Worm (Caenorhabditis elegans) whole organism, young adult: ENCODE measurements around the gene clh-1.

Source experiments
- B0035.1 ChIP-seq: sonication (generic microtip); optimal IDR thresholded peaks from 2 replicates; lab custom pipeline; 2016; ENCODE audit warnings: missing genetic modification characterization, mild to moderate bottlenecking, missing compliant biosample characterization, missing genotype, missing genetic modification reagents
- B0261.1 ChIP-seq: sonication (generic microtip); optimal IDR thresholded peaks from 2 replicates; lab custom pipeline; 2016; ENCODE audit warnings: mild to moderate bottlenecking, missing genetic modification characterization, moderate library complexity, missing compliant biosample characterization
- B0336.3 ChIP-seq: fragments of 200-800 bp; sonication (Bioruptor generic); IDR thresholded peaks from 2 replicates; pipeline ENCODE4 v1.3.6; 2022; ENCODE audit warnings: missing genetic modification characterization, missing compliant biosample characterization
- C17E4.6 ChIP-seq: fragments of 200-800 bp; sonication (Bioruptor generic); IDR thresholded peaks from 2 replicates; pipeline ENCODE4 v1.3.6; 2022; ENCODE audit warnings: missing genetic modification reagents, missing genetic modification characterization, missing compliant biosample characterization
- F37B4.10 ChIP-seq: fragments of 200-800 bp; sonication (Bioruptor generic); IDR thresholded peaks from 2 replicates; pipeline ENCODE4 v1.3.6; 2022; ENCODE audit warnings: missing genetic modification characterization, missing compliant biosample characterization
- F52B5.7 ChIP-seq: sonication (generic microtip); optimal IDR thresholded peaks from 2 replicates; lab custom pipeline; 2016; ENCODE audit warnings: mild to moderate bottlenecking, missing genetic modification characterization, missing compliant biosample characterization
- F55B11.4 ChIP-seq: sonication (generic microtip); optimal IDR thresholded peaks from 2 replicates; lab custom pipeline; 2016; ENCODE audit warnings: missing compliant biosample characterization, missing genetic modification characterization, borderline replicate concordance; ENCODE audit not compliant: insufficient read depth
- F57A8.1 ChIP-seq: fragments of 200-800 bp; sonication (Bioruptor generic); optimal IDR thresholded peaks from 2 replicates; lab custom pipeline; 2018; ENCODE audit warnings: mild to moderate bottlenecking, missing genetic modification characterization, moderate library complexity, missing compliant biosample characterization
- T26A5.8 ChIP-seq: sonication (generic microtip); optimal IDR thresholded peaks from 2 replicates; lab custom pipeline; 2016; ENCODE audit warnings: missing genetic modification characterization, missing compliant biosample characterization
- Y53F4B.3 ChIP-seq: fragments of 200-800 bp; sonication (Bioruptor generic); IDR thresholded peaks from 2 replicates; pipeline ENCODE4 v1.3.6; 2022; ENCODE audit warnings: missing genetic modification reagents, missing genetic modification characterization, missing compliant biosample characterization
- aptf-3 ChIP-seq: fragments of 200-800 bp; sonication (Bioruptor generic); IDR thresholded peaks from 2 replicates; pipeline ENCODE4 v1.3.6; 2022; ENCODE audit warnings: missing genetic modification characterization, missing compliant biosample characterization
- athp-1 ChIP-seq: sonication (generic microtip); optimal IDR thresholded peaks from 2 replicates; lab custom pipeline; 2017; ENCODE audit warnings: mild to moderate bottlenecking, missing genetic modification characterization, missing compliant biosample characterization
- attf-3 ChIP-seq: fragments of 200-800 bp; sonication (Bioruptor generic); conservative IDR thresholded peaks from 2 replicates; pipeline ENCODE4 v1.3.6; 2022; ENCODE audit warnings: missing genetic modification reagents, missing genetic modification characterization, missing compliant biosample characterization
- attf-6 ChIP-seq: fragments of 200-800 bp; sonication (Bioruptor generic); IDR thresholded peaks from 2 replicates; pipeline ENCODE4 v1.3.6; 2022; ENCODE audit warnings: missing genetic modification reagents, missing genetic modification characterization, missing compliant biosample characterization
- bed-1 ChIP-seq: fragments of 200-800 bp; sonication (Bioruptor generic); IDR thresholded peaks from 2 replicates; pipeline ENCODE4 v1.3.6; 2022; ENCODE audit warnings: missing genetic modification reagents, missing genetic modification characterization, missing compliant biosample characterization
- ceh-79 ChIP-seq: sonication (generic microtip); optimal IDR thresholded peaks from 2 replicates; lab custom pipeline; 2017; ENCODE audit warnings: mild to moderate bottlenecking, missing genetic modification characterization, missing compliant biosample characterization
- ceh-91 ChIP-seq: fragments of 200-800 bp; sonication (Bioruptor generic); IDR thresholded peaks from 2 replicates; pipeline ENCODE4 v1.3.6; 2022; ENCODE audit warnings: missing genetic modification reagents, missing genetic modification characterization, missing compliant biosample characterization
- dpff-1 ChIP-seq: sonication (generic microtip); optimal IDR thresholded peaks from 2 replicates; lab custom pipeline; 2017; ENCODE audit warnings: mild to moderate bottlenecking, missing genetic modification characterization, missing compliant biosample characterization
- dpl-1 ChIP-seq: fragments of 150-350 bp; optimal IDR thresholded peaks from 2 replicates; lab custom pipeline; 2014; ENCODE audit warnings: missing biosample characterization, missing genetic modification reagents, missing genetic modification characterization
- efl-1 ChIP-seq: fragments of 150-350 bp; optimal IDR thresholded peaks from 2 replicates; lab custom pipeline; 2014; ENCODE audit warnings: missing biosample characterization, missing genetic modification reagents, missing genetic modification characterization
- egrh-3 ChIP-seq: fragments of 200-800 bp; sonication (Bioruptor generic); IDR thresholded peaks from 2 replicates; pipeline ENCODE4 v1.3.6; 2022; ENCODE audit warnings: missing genetic modification reagents, missing genetic modification characterization, missing compliant biosample characterization
- ekl-4 ChIP-seq: fragments of 200-800 bp; sonication (Bioruptor generic); IDR thresholded peaks from 2 replicates; pipeline ENCODE4 v1.3.6; 2022; ENCODE audit warnings: missing genetic modification reagents, missing genetic modification characterization, missing compliant biosample characterization
- fkh-3 ChIP-seq: sonication (generic microtip); optimal IDR thresholded peaks from 2 replicates; lab custom pipeline; 2016; ENCODE audit warnings: mild to moderate bottlenecking, missing genetic modification characterization, missing compliant biosample characterization
- him-1 ChIP-seq: sonication (generic microtip); optimal IDR thresholded peaks from 2 replicates; lab custom pipeline; 2016; ENCODE audit warnings: missing genotype, missing genetic modification reagents, missing genetic modification characterization, missing compliant biosample characterization
- hlh-26 ChIP-seq: fragments of 200-800 bp; sonication (Bioruptor generic); conservative IDR thresholded peaks from 2 replicates; pipeline ENCODE4 v1.3.6; 2022; ENCODE audit warnings: missing genetic modification reagents, missing genetic modification characterization, missing compliant biosample characterization
- hmg-20 ChIP-seq: fragments of 200-800 bp; sonication (Bioruptor generic); IDR thresholded peaks from 2 replicates; pipeline ENCODE4 v1.3.6; 2022; ENCODE audit warnings: missing genetic modification reagents, missing genetic modification characterization, missing compliant biosample characterization
- let-607 ChIP-seq, 2 experiments: fragments of 200-800 bp in 1 of 2; sonication (Bioruptor generic) in 1 of 2; sonication (generic microtip) in 1 of 2; optimal IDR thresholded peaks; 2 replicates each; lab custom pipeline; 2016 to 2018; ENCODE audit warnings: mild to moderate bottlenecking in 2 of 2, missing compliant biosample characterization in 2 of 2, missing genetic modification characterization in 2 of 2, moderate library complexity in 2 of 2, missing genotype in 1 of 2
- lin-26 ChIP-seq: fragments of 200-800 bp; sonication (Bioruptor generic); IDR thresholded peaks from 2 replicates; pipeline ENCODE4 v1.3.6; 2022; ENCODE audit warnings: missing genetic modification reagents, missing genetic modification characterization, missing compliant biosample characterization
- lin-35 ChIP-seq, 3 experiments: fragments of 150-350 bp in 2 of 3; sonication (generic microtip) in 1 of 3; optimal IDR thresholded peaks; 2 replicates each; lab custom pipeline; 2014 to 2018; ENCODE audit warnings: missing biosample characterization in 3 of 3, missing genetic modification characterization in 3 of 3, missing genetic modification reagents in 3 of 3
- lin-40 ChIP-seq: sonication (generic microtip); optimal IDR thresholded peaks from 2 replicates; lab custom pipeline; 2016; ENCODE audit warnings: missing genetic modification characterization, mild to moderate bottlenecking, missing compliant biosample characterization, missing genotype, missing genetic modification reagents
- mcd-1 ChIP-seq: fragments of 200-800 bp; sonication (Bioruptor generic); IDR thresholded peaks from 2 replicates; pipeline ENCODE4 v1.3.6; 2022; ENCODE audit warnings: missing genetic modification reagents, missing genetic modification characterization, missing compliant biosample characterization
- mel-28 ChIP-seq: sonication (generic microtip); optimal IDR thresholded peaks from 2 replicates; lab custom pipeline; 2016; ENCODE audit warnings: borderline replicate concordance, mild to moderate bottlenecking, missing genetic modification characterization, missing compliant biosample characterization
- nfya-1 ChIP-seq: sonication (generic microtip); optimal IDR thresholded peaks from 2 replicates; lab custom pipeline; 2017; ENCODE audit warnings: antibody characterized with exemption, missing compliant biosample characterization, missing genetic modification characterization, borderline replicate concordance; ENCODE audit not compliant: insufficient read depth
- nfya-2 ChIP-seq: fragments of 200-800 bp; sonication (Bioruptor generic); IDR thresholded peaks from 2 replicates; pipeline ENCODE4 v1.3.6; 2022; ENCODE audit warnings: missing genetic modification reagents, missing genetic modification characterization, missing compliant biosample characterization
- pha-4 ChIP-seq: fragments of 150-350 bp; sonication (generic microtip); optimal IDR thresholded peaks from 2 replicates; lab custom pipeline; 2014; ENCODE audit warnings: missing biosample characterization, missing genetic modification reagents, missing genetic modification characterization
- rec-8 ChIP-seq, 2 experiments: sonication (generic microtip); optimal IDR thresholded peaks; 2 replicates each; lab custom pipeline; 2016; ENCODE audit warnings: mild to moderate bottlenecking in 2 of 2, missing genetic modification characterization in 2 of 2, missing genetic modification reagents in 2 of 2, missing genotype in 2 of 2, missing biosample characterization in 1 of 2, missing compliant biosample characterization in 1 of 2, moderate library complexity in 1 of 2
- snpc-3.4 ChIP-seq: sonication (generic microtip); optimal IDR thresholded peaks from 2 replicates; lab custom pipeline; 2017; ENCODE audit warnings: missing genetic modification characterization, mild to moderate bottlenecking, missing compliant biosample characterization, antibody characterized with exemption, moderate library complexity, missing genotype, missing genetic modification reagents
- zfh-2 ChIP-seq: fragments of 200-800 bp; sonication (Bioruptor generic); conservative IDR thresholded peaks from 2 replicates; pipeline ENCODE4 v1.3.6; 2022; ENCODE audit warnings: missing genetic modification reagents, missing genetic modification characterization, missing compliant biosample characterization
- ztf-18 ChIP-seq: sonication (generic microtip); optimal IDR thresholded peaks from 2 replicates; lab custom pipeline; 2016; ENCODE audit warnings: missing genotype, mild to moderate bottlenecking, missing genetic modification characterization, missing compliant biosample characterization
- ztf-22 ChIP-seq: fragments of 200-800 bp; sonication (Bioruptor generic); optimal IDR thresholded peaks from 2 replicates; lab custom pipeline; 2018; ENCODE audit warnings: mild to moderate bottlenecking, missing genetic modification characterization, moderate library complexity, missing compliant biosample characterization
- ztf-26 ChIP-seq: sonication (generic microtip); optimal IDR thresholded peaks from 2 replicates; lab custom pipeline; 2017; ENCODE audit warnings: missing genetic modification characterization, missing compliant biosample characterization
- ztf-28 ChIP-seq: fragments of 200-800 bp; sonication (Bioruptor generic); IDR thresholded peaks from 2 replicates; pipeline ENCODE4 v1.3.6; 2022; ENCODE audit warnings: missing genetic modification reagents, missing genetic modification characterization, missing compliant biosample characterization

Gene clh-1

DNA sequence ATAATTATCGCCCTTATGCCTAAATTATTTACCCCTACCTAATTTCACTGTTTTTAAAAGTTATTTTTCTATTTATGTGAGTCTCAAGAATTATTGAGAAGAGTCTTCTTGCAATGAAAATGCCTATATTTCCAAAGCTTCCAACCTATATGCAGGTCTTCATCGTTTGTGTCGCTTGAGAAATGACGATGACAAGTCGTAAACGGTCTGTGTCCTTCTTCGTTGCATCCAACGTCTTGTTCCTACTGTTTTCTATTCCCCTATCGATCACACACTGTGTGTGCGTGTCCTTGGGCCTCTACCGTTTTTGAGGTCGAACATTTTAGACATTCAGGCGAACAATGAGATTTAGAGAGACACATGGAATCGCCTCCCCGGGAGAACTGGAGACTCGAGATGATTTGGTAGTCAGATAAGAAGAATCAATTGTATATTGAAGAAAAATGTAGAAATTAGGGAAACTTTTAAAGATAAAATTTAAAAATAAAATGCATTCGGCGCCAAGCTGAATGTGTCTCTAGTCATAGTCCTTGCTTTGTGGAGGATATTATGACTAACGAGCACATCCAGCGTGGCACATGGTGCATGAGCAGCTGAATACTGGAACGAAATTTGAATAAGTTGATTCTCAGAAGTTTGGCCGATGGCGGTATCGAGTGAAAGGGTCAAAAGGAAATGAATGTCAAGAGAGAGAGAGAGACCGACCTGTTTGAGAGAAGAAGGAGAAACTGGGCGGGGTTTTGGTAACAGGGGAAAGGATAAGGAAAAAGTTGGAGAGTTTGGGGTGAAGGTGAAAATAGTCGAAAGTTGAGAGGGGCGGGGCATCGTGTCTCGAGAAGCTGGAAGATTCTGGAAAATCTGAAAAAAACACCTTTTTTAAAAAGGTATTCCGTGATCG lies 24.4 kb upstream of the clh-1 start (continued):
- peak; percentile 44 for TF ChIP-seq efl-1 (GFP tag; lab: Kevin White, UChicago)
- peak; percentile 86 for TF ChIP-seq athp-1

DNA sequence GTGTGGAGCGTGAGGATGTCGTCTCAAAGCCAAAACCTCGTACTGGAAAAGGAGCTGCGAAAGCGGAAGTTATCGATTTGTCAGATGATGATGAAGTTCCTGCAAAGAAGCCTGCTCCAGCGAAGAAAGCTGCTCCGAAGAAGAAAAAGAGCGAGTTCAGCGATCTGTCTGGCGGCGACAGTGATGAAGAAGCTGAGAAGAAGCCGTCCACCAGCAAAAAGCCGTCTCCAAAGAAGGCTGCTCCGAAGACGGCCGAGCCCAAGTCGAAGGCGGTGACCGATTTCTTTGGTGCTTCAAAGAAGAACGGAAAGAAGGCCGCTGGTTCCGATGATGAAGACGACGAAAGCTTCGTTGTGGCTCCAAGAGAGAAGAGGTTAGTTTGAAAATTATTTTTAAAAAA lies 23.5 kb upstream of the clh-1 start:
- TF ChIP-seq egrh-3, result peak; percentile 67
- TF ChIP-seq zfh-2 (GFP tag; lab: Robert Waterston, UW), result peak; percentile 80
- TF ChIP-seq Y53F4B.3 (GFP tag; lab: Robert Waterston, UW), result no peak

DNA sequence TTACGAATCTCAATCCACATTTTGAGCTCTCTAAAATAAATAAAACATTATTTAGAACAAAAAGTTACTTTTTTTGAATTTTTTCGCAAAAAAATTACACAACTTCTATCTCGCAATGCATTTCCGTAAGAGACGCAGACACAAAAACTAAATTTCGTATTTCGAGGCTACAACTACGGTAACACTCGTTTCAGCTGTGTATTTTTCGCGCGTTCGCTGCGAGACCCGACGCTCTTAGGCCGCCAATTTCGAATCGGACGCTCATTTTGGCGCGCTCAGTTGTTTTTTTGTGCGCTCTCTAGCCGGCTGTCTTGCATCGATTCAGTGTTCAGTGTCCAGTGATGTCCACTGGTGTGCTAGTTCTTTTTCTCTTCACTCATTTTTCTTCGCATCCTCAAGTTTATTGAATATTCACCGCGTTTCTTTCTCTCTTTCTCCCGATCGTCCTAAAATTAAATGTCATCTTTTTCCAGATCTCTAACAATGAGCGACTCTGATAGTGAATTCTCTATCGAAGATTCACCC lies 18.5 kb upstream of the clh-1 start, which contains the start of the genes npp-3 and top-2:
npp-3 (minus strand) TSS at position 115 of the 525 bp plus-strand sequence.
top-2 (plus strand) TSS at position 475 of the 525 bp plus-strand sequence.
- peak; percentile 13 to 67 for TF ChIP-seq let-607 (tag; optimal IDR thresholded peaks at IDR 0.05; lab: Kevin White, UChicago)
- no peak for TF ChIP-seq hlh-26
- no peak for TF ChIP-seq ceh-79 (tag; lab: Kevin White, UChicago)
- TF ChIP-seq ztf-18 (tag; lab: Kevin White, UChicago), result peak; percentile 77
- peak; percentile 97 for TF ChIP-seq C17E4.6
- no peak for TF ChIP-seq bed-1 (GFP tag; lab: Robert Waterston, UW)
- no peak for TF ChIP-seq F52B5.7 (tag; lab: Kevin White, UChicago)
- 0 out of 2 replicates have a peak, but pooled peaks have one; percentile 36 for TF ChIP-seq egrh-3
- TF ChIP-seq lin-35 (GFP tag; optimal IDR thresholded peaks at IDR 0.05; lab: Kevin White, UChicago), result peak; percentile 85 to 97 (median 86)
- TF ChIP-seq ztf-22 (GFP tag; lab: Kevin White, UChicago), result no peak
- TF ChIP-seq rec-8 (tag; optimal IDR thresholded peaks at IDR 0.05; lab: Kevin White, UChicago), result no peak
- TF ChIP-seq him-1, result peak; percentile 10
- peak; percentile 94 for TF ChIP-seq mcd-1
- no peak for TF ChIP-seq aptf-3 (GFP tag; lab: Robert Waterston, UW)
- peak; percentile 95 for TF ChIP-seq snpc-3.4 (tag; lab: Kevin White, UChicago)
- TF ChIP-seq B0261.1 (tag; lab: Kevin White, UChicago), result no peak
- TF ChIP-seq ztf-28 (GFP tag; lab: Robert Waterston, UW), result peak; percentile 85
- no peak for TF ChIP-seq fkh-3 (tag; lab: Kevin White, UChicago)
- peak; percentile 21 for TF ChIP-seq ztf-26 (tag; lab: Kevin White, UChicago)
- peak; percentile 98 for TF ChIP-seq ceh-91 (GFP tag; lab: Robert Waterston, UW)
- no peak for TF ChIP-seq B0035.1 (tag; lab: Kevin White, UChicago)
- TF ChIP-seq dpl-1 (GFP tag; lab: Kevin White, UChicago), result peak; percentile 99
- no peak for TF ChIP-seq T26A5.8 (tag; lab: Kevin White, UChicago)
- peak; percentile 79; the same call in 1 of the 2 replicates for TF ChIP-seq hmg-20 (GFP tag; lab: Robert Waterston, UW)
- peak; percentile 98 for TF ChIP-seq ekl-4 (GFP tag; lab: Robert Waterston, UW)
- TF ChIP-seq nfya-2 (GFP tag; lab: Robert Waterston, UW), result 0 out of 2 replicates have a peak, but pooled peaks have one; percentile 34
- peak; percentile 96 for TF ChIP-seq B0336.3 (GFP tag; lab: Robert Waterston, UW)
- no peak for TF ChIP-seq dpff-1 (tag; lab: Kevin White, UChicago)
- no peak for TF ChIP-seq lin-40 (tag; lab: Kevin White, UChicago)
- no peak for TF ChIP-seq mel-28
- peak; percentile 83 for TF ChIP-seq attf-3
- peak; percentile 11; the same call in 1 of the 2 replicates for TF ChIP-seq lin-26 (GFP tag; lab: Robert Waterston, UW)
- TF ChIP-seq F37B4.10 (GFP tag; lab: Robert Waterston, UW), result no peak
- no peak for TF ChIP-seq F57A8.1 (GFP tag; lab: Kevin White, UChicago)
- TF ChIP-seq attf-6 (GFP tag; lab: Robert Waterston, UW), result peak; percentile 86
- no peak for TF ChIP-seq pha-4 (tag; lab: Kevin White, UChicago)
- no peak for TF ChIP-seq F55B11.4
- TF ChIP-seq nfya-1 (tag; lab: Kevin White, UChicago), result no peak
